Worm (Caenorhabditis elegans): ENCODE data around the gene idpa-2.

idpa-2 gene

DNA sequence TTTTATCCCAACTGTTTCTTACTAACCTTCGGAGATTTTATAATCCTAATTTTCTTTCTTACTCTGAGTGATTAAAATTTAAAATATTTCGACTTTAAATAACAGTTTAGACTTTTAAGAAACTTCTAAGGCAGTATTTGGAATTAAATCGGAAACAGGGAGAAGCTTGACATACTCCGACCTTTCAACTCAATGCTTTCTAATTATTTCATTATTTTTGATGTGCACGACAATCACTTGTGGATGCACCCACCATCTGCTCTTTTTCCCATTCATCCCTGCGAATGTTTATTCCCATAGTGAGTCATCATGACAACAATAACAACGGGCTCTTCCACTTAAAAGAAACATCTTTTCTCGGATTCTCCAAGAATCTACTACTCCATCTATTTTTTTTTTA is 43.9 kb downstream of the idpa-2 start:
- no peak for TF ChIP-seq ceh-24 (tag; optimal IDR thresholded peaks at IDR 0.05)
- TF ChIP-seq sox-2 (GFP tag; IDR thresholded peaks at IDR 0.05): no peak
- no peak for TF ChIP-seq unc-42 (tag; optimal IDR thresholded peaks at IDR 0.05)
- TF ChIP-seq ceh-45 (GFP tag; IDR thresholded peaks at IDR 0.05): no peak
- TF ChIP-seq K09A11.1 (tag; optimal IDR thresholded peaks at IDR 0.05; ENCODE audit: insufficient read depth): no peak
- no peak for TF ChIP-seq C08G9.2 (tag; optimal IDR thresholded peaks at IDR 0.05)
- no peak for TF ChIP-seq hlh-13 (GFP tag; optimal IDR thresholded peaks at IDR 0.05)
- no peak for TF ChIP-seq rnt-1 (tag; optimal IDR thresholded peaks at IDR 0.05)
- no peak for TF ChIP-seq ceh-30 (tag; optimal IDR thresholded peaks at IDR 0.05)

- TF ChIP-seq ama-1 (optimal IDR thresholded peaks at IDR 0.05) (no peak), pax-1 (tag; optimal IDR thresholded peaks at IDR 0.05) (peak; percentile 24), fax-1 (tag; optimal IDR thresholded peaks at IDR 0.05) (no peak), ttx-3 (tag; optimal IDR thresholded peaks at IDR 0.05) (no peak), mec-3 (tag; optimal IDR thresholded peaks at IDR 0.05; ENCODE audit: borderline replicate concordance) (no peak), nhr-232 (tag; optimal IDR thresholded peaks at IDR 0.05) (no peak), pha-4 (tag; optimal IDR thresholded peaks at IDR 0.05) (no peak), unc-3 (GFP tag; conservative IDR thresholded peaks at IDR 0.05) (no peak), unc-3 (tag; optimal IDR thresholded peaks at IDR 0.05) (no peak), rnt-1 (tag; optimal IDR thresholded peaks at IDR 0.05) (peak; percentile 14), npax-4 (tag; optimal IDR thresholded peaks at IDR 0.05) (no peak), tbx-7 (tag; optimal IDR thresholded peaks at IDR 0.05) (no peak), ahr-1 (tag; optimal IDR thresholded peaks at IDR 0.05) (no peak), pat-9 (tag; optimal IDR thresholded peaks at IDR 0.05) (no peak), ceh-6 (GFP tag; optimal IDR thresholded peaks at IDR 0.05) (peak; percentile 27), nhr-11 (tag; optimal IDR thresholded peaks at IDR 0.05) (no peak), Y22D7AL.16 (tag; optimal IDR thresholded peaks at IDR 0.05) (no peak), sox-2 (GFP tag; IDR thresholded peaks at IDR 0.05) (no peak), ceh-45 (GFP tag; IDR thresholded peaks at IDR 0.05) (no peak), elt-2 (tag; optimal IDR thresholded peaks at IDR 0.05) (peak; percentile 33), unc-42 (tag; optimal IDR thresholded peaks at IDR 0.05) (peak; percentile 60), hlh-8 (tag; optimal IDR thresholded peaks at IDR 0.05) (no peak), eyg-1 (tag; optimal IDR thresholded peaks at IDR 0.05) (no peak), ztf-16 (tag; optimal IDR thresholded peaks at IDR 0.05) (no peak), odd-2 (tag; optimal IDR thresholded peaks at IDR 0.05) (no peak), nfya-1 (tag; optimal IDR thresholded peaks at IDR 0.05) (peak; percentile 59), lin-11 (tag; optimal IDR thresholded peaks at IDR 0.05) (no peak), sdc-2 (tag; optimal IDR thresholded peaks at IDR 0.05) (no peak), F13H6.1 (tag; optimal IDR thresholded peaks at IDR 0.05) (no peak), pqm-1 (tag; optimal IDR thresholded peaks at IDR 0.05) (no peak), hlh-6 (tag; optimal IDR thresholded peaks at IDR 0.05) (no peak), ceh-14 (tag; optimal IDR thresholded peaks at IDR 0.05) (no peak), fkh-10 (GFP tag; optimal IDR thresholded peaks at IDR 0.05) (no peak), T23F11.4 (GFP tag; optimal IDR thresholded peaks at IDR 0.05) (peak; percentile 34), hlh-30 (tag; optimal IDR thresholded peaks at IDR 0.05; ENCODE audit: insufficient read depth) (no peak), ets-4 (tag; optimal IDR thresholded peaks at IDR 0.05) (no peak), K02D7.2 (tag; optimal IDR thresholded peaks at IDR 0.05) (no peak), sox-4 (tag; optimal IDR thresholded peaks at IDR 0.05) (no peak), dve-1 (tag; optimal IDR thresholded peaks at IDR 0.05) (no peak), pha-2 (tag; optimal IDR thresholded peaks at IDR 0.05) (peak; percentile 43), tbx-2 (tag; optimal IDR thresholded peaks at IDR 0.05) (peak; percentile 52), madf-2 (tag; optimal IDR thresholded peaks at IDR 0.05) (no peak), ceh-9 (tag; optimal IDR thresholded peaks at IDR 0.05) (no peak), pag-3 (tag; optimal IDR thresholded peaks at IDR 0.05; ENCODE audit: borderline replicate concordance) (no peak), ceh-31 (tag; optimal IDR thresholded peaks at IDR 0.05) (no peak), ceh-34 (tag; optimal IDR thresholded peaks at IDR 0.05) (peak; percentile 68), unc-55 (GFP tag; optimal IDR thresholded peaks at IDR 0.05) (peak; percentile 50)
Measured at ce11 chrII:8747939-8748352, 44.6 kb downstream of the idpa-2 start.

All from whole organism, late embryonic.